Fruit fly (Drosophila melanogaster): ENCODE measurements around the gene CG42857.
A peak's percentile ranks its signal among the peaks of the same experiment; 100 is the strongest.

The CG42857 gene

DNA sequence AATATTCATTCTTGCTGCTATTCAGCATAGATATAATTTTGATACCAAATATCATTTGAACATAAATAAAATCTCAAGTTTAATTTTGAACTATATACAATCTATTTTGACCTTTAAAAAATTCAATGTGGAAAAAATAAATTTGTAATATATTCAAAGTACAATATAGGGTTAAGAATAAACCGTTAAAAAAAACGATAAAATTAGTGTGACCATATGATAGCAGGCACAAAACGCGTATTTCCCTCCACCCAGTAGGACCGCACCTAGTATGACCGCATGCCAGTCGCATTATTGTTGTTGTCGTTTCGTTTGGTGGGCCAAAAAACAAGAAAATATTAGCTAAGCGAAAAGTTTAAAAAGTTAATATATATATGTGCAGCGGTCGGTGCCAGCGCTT is 28.0 kb downstream of the CG42857 start, which contains the start of gene CG8516 (continued):
- no peak for TF ChIP-seq CG9727 (GFP tag; optimal IDR thresholded peaks at IDR 0.05)
- peak; percentile 5 for TF ChIP-seq CG18262 (tag; optimal IDR thresholded peaks at IDR 0.05)
- TF ChIP-seq crol (GFP tag; IDR thresholded peaks at IDR 0.05) = no peak
- TF ChIP-seq otp (GFP tag; IDR thresholded peaks at IDR 0.05) = no peak
- TF ChIP-seq gcm2 (GFP tag; optimal IDR thresholded peaks at IDR 0.05) = no peak
- TF ChIP-seq cato (GFP tag; optimal IDR thresholded peaks at IDR 0.05; ENCODE audit: borderline replicate concordance) = no peak
- TF ChIP-seq unpg (GFP tag; optimal IDR thresholded peaks at IDR 0.05) = no peak
- no peak for TF ChIP-seq ro (GFP tag; IDR thresholded peaks at IDR 0.05)
- TF ChIP-seq CG10366 (GFP tag; IDR thresholded peaks at IDR 0.05) = no peak
- TF ChIP-seq jumu (GFP tag; optimal IDR thresholded peaks at IDR 0.05) = no peak
- TF ChIP-seq Elba2 (GFP tag; optimal IDR thresholded peaks at IDR 0.05) = no peak
- no peak for TF ChIP-seq CG11398 (GFP tag; optimal IDR thresholded peaks at IDR 0.05)
- peak; percentile 20; the same call in 1 of the 2 replicates for TF ChIP-seq unc-4 (GFP tag; IDR thresholded peaks at IDR 0.05; ENCODE audit: partially characterized antibody)
- TF ChIP-seq CG4617 (GFP tag; optimal IDR thresholded peaks at IDR 0.05; ENCODE audit: borderline replicate concordance) = peak; percentile 91
- no peak for TF ChIP-seq Mad (GFP tag; optimal IDR thresholded peaks at IDR 0.05)
- TF ChIP-seq al (GFP tag; IDR thresholded peaks at IDR 0.05) = no peak
- 0 out of 3 replicates have a peak, but pooled peaks have one; percentile 16 for TF ChIP-seq CG11695 (GFP tag; IDR thresholded peaks at IDR 0.05)
- TF ChIP-seq slp2 (GFP tag; optimal IDR thresholded peaks at IDR 0.05) = no peak
- 0 out of 2 replicates have a peak, but pooled peaks have one; percentile 10 for TF ChIP-seq Adf1 (GFP tag; IDR thresholded peaks at IDR 0.05)
- TF ChIP-seq jing (GFP tag; optimal IDR thresholded peaks at IDR 0.05) = no peak
- TF ChIP-seq corto (GFP tag; optimal IDR thresholded peaks at IDR 0.05) = no peak
- peak; percentile 67 for TF ChIP-seq HmgZ (tag; optimal IDR thresholded peaks at IDR 0.05)
- TF ChIP-seq twi (tag; optimal IDR thresholded peaks at IDR 0.05) = no peak
- TF ChIP-seq CG31441 (GFP tag; IDR thresholded peaks at IDR 0.05) = no peak
- no peak for TF ChIP-seq fru (optimal IDR thresholded peaks at IDR 0.05)
- TF ChIP-seq hkb (optimal IDR thresholded peaks at IDR 0.05) = no peak
- TF ChIP-seq hkb (GFP tag; IDR thresholded peaks at IDR 0.05) = peak; percentile 24; the same call in 1 of the 2 replicates
- TF ChIP-seq CG12104 (GFP tag; optimal IDR thresholded peaks at IDR 0.05) = no peak
- peak; percentile 20 for TF ChIP-seq CG10147 (GFP tag; optimal IDR thresholded peaks at IDR 0.05)
- peak; percentile 64 for TF ChIP-seq row (GFP tag; IDR thresholded peaks at IDR 0.05)
- no peak for TF ChIP-seq da (GFP tag; optimal IDR thresholded peaks at IDR 0.05)
- TF ChIP-seq CG3847 (GFP tag; IDR thresholded peaks at IDR 0.05) = peak; percentile 37; the same call in 1 of the 2 replicates
- no peak for TF ChIP-seq CG3838 (GFP tag; optimal IDR thresholded peaks at IDR 0.05)
- TF ChIP-seq CG15269 (tag; optimal IDR thresholded peaks at IDR 0.05) = no peak
- no peak for TF ChIP-seq tx (GFP tag; optimal IDR thresholded peaks at IDR 0.05)
- TF ChIP-seq CG14965 (GFP tag; optimal IDR thresholded peaks at IDR 0.05; ENCODE audit: borderline replicate concordance) = no peak
- TF ChIP-seq sima (GFP tag; optimal IDR thresholded peaks at IDR 0.05) = no peak
- TF ChIP-seq gcm (GFP tag; optimal IDR thresholded peaks at IDR 0.05) = no peak
- TF ChIP-seq CG30403 (GFP tag; optimal IDR thresholded peaks at IDR 0.05) = peak; percentile 13
- 0 out of 2 replicates have a peak, but pooled peaks have one; percentile 24 for TF ChIP-seq CG32772 (GFP tag; IDR thresholded peaks at IDR 0.05)
- TF ChIP-seq CG9797 (GFP tag; optimal IDR thresholded peaks at IDR 0.05) = peak; percentile 93
- peak; percentile 0 for TF ChIP-seq Meics (GFP tag; optimal IDR thresholded peaks at IDR 0.05)
- no peak for TF ChIP-seq fd96Cb (tag; optimal IDR thresholded peaks at IDR 0.05)
- peak; percentile 18 for TF ChIP-seq grau (tag; optimal IDR thresholded peaks at IDR 0.05)
- TF ChIP-seq CG12942 (GFP tag; optimal IDR thresholded peaks at IDR 0.05) = no peak
- peak; percentile 60 for TF ChIP-seq trem (tag; optimal IDR thresholded peaks at IDR 0.05)
- TF ChIP-seq CG18599 (GFP tag; optimal IDR thresholded peaks at IDR 0.05) = no peak
- TF ChIP-seq Doc2 (GFP tag; IDR thresholded peaks at IDR 0.05) = no peak
- TF ChIP-seq CG7963 (GFP tag; IDR thresholded peaks at IDR 0.05; ENCODE audit: partially characterized antibody) = no peak
- TF ChIP-seq Lhr (GFP tag; optimal IDR thresholded peaks at IDR 0.05) = peak; percentile 33
- no peak for TF ChIP-seq CG4404 (GFP tag; IDR thresholded peaks at IDR 0.05)
- TF ChIP-seq Dek (tag; optimal IDR thresholded peaks at IDR 0.05) = peak; percentile 30

Data from whole organism, embryonic.